Fruit fly (Drosophila melanogaster): ENCODE results near the gene CG42450.

CG42450 gene

DNA sequence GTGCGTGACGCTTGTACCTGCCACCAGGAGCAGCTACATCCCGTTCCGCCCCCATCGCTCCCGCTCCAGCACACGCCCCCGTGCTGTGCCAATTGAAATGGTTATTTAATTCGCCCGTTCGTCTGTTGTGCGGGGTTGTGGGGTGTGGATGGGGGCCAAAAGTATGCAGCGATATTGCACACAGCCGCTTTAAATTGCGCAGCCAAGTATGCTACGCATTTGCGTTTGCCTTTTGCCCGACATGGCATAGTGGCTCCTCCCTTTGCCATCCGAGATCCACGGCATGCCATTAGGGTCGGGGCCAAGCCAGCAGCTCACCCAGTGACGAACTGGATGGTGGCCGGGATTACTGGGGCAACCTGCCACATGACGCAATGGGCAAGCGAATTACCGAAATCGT lies 41.1 kb upstream of the CG42450 start (continued):
- TF ChIP-seq CG12155 (GFP tag; optimal IDR thresholded peaks at IDR 0.05), result no peak
- no peak for TF ChIP-seq lbe (GFP tag; optimal IDR thresholded peaks at IDR 0.05)
- peak; percentile 73 for TF ChIP-seq crol (GFP tag; IDR thresholded peaks at IDR 0.05)
- TF ChIP-seq CG9727 (GFP tag; optimal IDR thresholded peaks at IDR 0.05), result no peak
- no peak for TF ChIP-seq CG18619 (GFP tag; optimal IDR thresholded peaks at IDR 0.05)
- no peak for TF ChIP-seq oc (tag; optimal IDR thresholded peaks at IDR 0.05)
- no peak for TF ChIP-seq CG12071 (GFP tag; optimal IDR thresholded peaks at IDR 0.05)
- TF ChIP-seq CG8478 (optimal IDR thresholded peaks at IDR 0.05), result peak; percentile 48
- no peak for TF ChIP-seq HmgD (GFP tag; optimal IDR thresholded peaks at IDR 0.05)
- TF ChIP-seq sima (GFP tag; optimal IDR thresholded peaks at IDR 0.05), result no peak
- TF ChIP-seq CG10274 (GFP tag; optimal IDR thresholded peaks at IDR 0.05), result no peak
- TF ChIP-seq CG1233 (GFP tag; optimal IDR thresholded peaks at IDR 0.05), result no peak
- no peak for TF ChIP-seq CG6791 (GFP tag; IDR thresholded peaks at IDR 0.05; ENCODE audit: partially characterized antibody)
- no peak for TF ChIP-seq cato (GFP tag; optimal IDR thresholded peaks at IDR 0.05; ENCODE audit: borderline replicate concordance)
- no peak for TF ChIP-seq inv (GFP tag; IDR thresholded peaks at IDR 0.05; ENCODE audit: partially characterized antibody)
- TF ChIP-seq Opbp (GFP tag; IDR thresholded peaks at IDR 0.05; ENCODE audit: partially characterized antibody), result peak; percentile 43; the same call in 1 of the 3 replicates
- TF ChIP-seq maf-S (GFP tag; optimal IDR thresholded peaks at IDR 0.05), result no peak
- no peak for TF ChIP-seq al (GFP tag; IDR thresholded peaks at IDR 0.05)
- TF ChIP-seq CG17612 (GFP tag; IDR thresholded peaks at IDR 0.05), result peak; percentile 52; the same call in 1 of the 2 replicates
- TF ChIP-seq zf30C (GFP tag; optimal IDR thresholded peaks at IDR 0.05), result no peak
- TF ChIP-seq CG11085 (GFP tag; IDR thresholded peaks at IDR 0.05), result no peak
- no peak for TF ChIP-seq CG33213 (GFP tag; optimal IDR thresholded peaks at IDR 0.05)
- no peak for TF ChIP-seq ash1 (GFP tag; optimal IDR thresholded peaks at IDR 0.05)
- peak; percentile 20 for TF ChIP-seq CG11504 (tag; optimal IDR thresholded peaks at IDR 0.05)
- TF ChIP-seq CG17829 (tag; optimal IDR thresholded peaks at IDR 0.05), result no peak
- no peak for TF ChIP-seq CG9609 (GFP tag; optimal IDR thresholded peaks at IDR 0.05)
- TF ChIP-seq ci (GFP tag; IDR thresholded peaks at IDR 0.05), result 0 out of 3 replicates have a peak, but pooled peaks have one; percentile 33
- TF ChIP-seq Fer2 (tag; optimal IDR thresholded peaks at IDR 0.05), result no peak
- no peak for TF ChIP-seq D19A (tag; optimal IDR thresholded peaks at IDR 0.05)
- TF ChIP-seq CG7556 (GFP tag; optimal IDR thresholded peaks at IDR 0.05), result no peak
- no peak for TF ChIP-seq Rfx (GFP tag; IDR thresholded peaks at IDR 0.05)
- TF ChIP-seq Med (GFP tag), result peak; percentile 61
- TF ChIP-seq jing (GFP tag; optimal IDR thresholded peaks at IDR 0.05), result no peak
- TF ChIP-seq tgo (GFP tag; IDR thresholded peaks at IDR 0.05), result no peak
- TF ChIP-seq bowl (GFP tag; IDR thresholded peaks at IDR 0.05), result no peak
- no peak for TF ChIP-seq sqz (GFP tag; optimal IDR thresholded peaks at IDR 0.05)
- TF ChIP-seq CG8924 (tag; optimal IDR thresholded peaks at IDR 0.05), result no peak
- TF ChIP-seq lilli (GFP tag; optimal IDR thresholded peaks at IDR 0.05), result no peak
- no peak for TF ChIP-seq Spps (tag; optimal IDR thresholded peaks at IDR 0.05)
- no peak for TF ChIP-seq Hmx (GFP tag; optimal IDR thresholded peaks at IDR 0.05)
- no peak for TF ChIP-seq B-H1 (GFP tag; IDR thresholded peaks at IDR 0.05)
- TF ChIP-seq Hsf (GFP tag; optimal IDR thresholded peaks at IDR 0.05), result no peak
- 0 out of 3 replicates have a peak, but pooled peaks have one; percentile 35 for TF ChIP-seq CG11456 (GFP tag; IDR thresholded peaks at IDR 0.05)
- no peak for TF ChIP-seq cas (GFP tag; IDR thresholded peaks at IDR 0.05)
- TF ChIP-seq CG6254 (GFP tag; optimal IDR thresholded peaks at IDR 0.05), result no peak
- no peak for TF ChIP-seq CG8765 (GFP tag; IDR thresholded peaks at IDR 0.05)
- no peak for TF ChIP-seq vnd (GFP tag; IDR thresholded peaks at IDR 0.05; ENCODE audit: partially characterized antibody)
- no peak for TF ChIP-seq CG3163 (GFP tag; optimal IDR thresholded peaks at IDR 0.05)
- no peak for TF ChIP-seq az2 (GFP tag; optimal IDR thresholded peaks at IDR 0.05)
- TF ChIP-seq bcd (GFP tag; optimal IDR thresholded peaks at IDR 0.05), result no peak
- no peak for TF ChIP-seq CG4282 (GFP tag; optimal IDR thresholded peaks at IDR 0.05)
- TF ChIP-seq chinmo (GFP tag; IDR thresholded peaks at IDR 0.05; ENCODE audit: partially characterized antibody), result no peak
